Worm (Caenorhabditis elegans): ENCODE data around the gene srh-239.

Gene srh-239

ce11 chrV:15459088-15459487, 13.6 kb downstream of the srh-239 start, which contains the start of gene str-71:
Gene str-71, minus strand, starts transcription at chrV:15459188.
- TF ChIP-seq tlf-1 (GFP tag; optimal IDR thresholded peaks at IDR 0.05): no peak
- no peak for TF ChIP-seq F23B12.7 (tag; optimal IDR thresholded peaks at IDR 0.05; ENCODE audit: insufficient read depth)
- no peak for TF ChIP-seq lin-35 (GFP tag; optimal IDR thresholded peaks at IDR 0.05)
- TF ChIP-seq let-526 (GFP tag; IDR thresholded peaks at IDR 0.05): no peak
- TF ChIP-seq ama-1 (optimal IDR thresholded peaks at IDR 0.05): no peak
- no peak for TF ChIP-seq ama-1 (GFP tag; optimal IDR thresholded peaks at IDR 0.05)
- no peak for TF ChIP-seq F39B2.1 (GFP tag; IDR thresholded peaks at IDR 0.05)
- TF ChIP-seq ztf-18 (tag; optimal IDR thresholded peaks at IDR 0.05): no peak
- TF ChIP-seq tbx-9 (tag; optimal IDR thresholded peaks at IDR 0.05; ENCODE audit: borderline replicate concordance): no peak
- TF ChIP-seq F49E8.2 (tag; optimal IDR thresholded peaks at IDR 0.05; ENCODE audit: insufficient read depth): no peak
- no peak for TF ChIP-seq gei-17 (GFP tag; optimal IDR thresholded peaks at IDR 0.05)
- no peak for TF ChIP-seq madf-6 (GFP tag; IDR thresholded peaks at IDR 0.05)
- no peak for TF ChIP-seq F57C9.4 (tag; optimal IDR thresholded peaks at IDR 0.05)
- TF ChIP-seq lir-1 (GFP tag; conservative IDR thresholded peaks at IDR 0.05): no peak
- no peak for TF ChIP-seq ztf-25 (GFP tag; IDR thresholded peaks at IDR 0.05)
- TF ChIP-seq nfyb-1 (GFP tag; IDR thresholded peaks at IDR 0.05): no peak
- no peak for TF ChIP-seq egl-44 (GFP tag; IDR thresholded peaks at IDR 0.05)
- no peak for TF ChIP-seq F22D6.2 (tag; optimal IDR thresholded peaks at IDR 0.05)

- TF ChIP-seq snpc-1.1 (tag; optimal IDR thresholded peaks at IDR 0.05; ENCODE audit: insufficient read depth) (no peak), snpc-4 (GFP tag; optimal IDR thresholded peaks at IDR 0.05) (no peak), snpc-4 (tag; optimal IDR thresholded peaks at IDR 0.05) (no peak), efl-1 (GFP tag; optimal IDR thresholded peaks at IDR 0.05) (no peak), mes-4 (tag; optimal IDR thresholded peaks at IDR 0.05) (no peak), die-1 (tag; optimal IDR thresholded peaks at IDR 0.05) (no peak), rec-8 (tag; optimal IDR thresholded peaks at IDR 0.05) (no peak), Y79H2A.3 (GFP tag; conservative IDR thresholded peaks at IDR 0.05) (no peak), rcor-1 (GFP tag; IDR thresholded peaks at IDR 0.05) (no peak), C17E4.6 (GFP tag; IDR thresholded peaks at IDR 0.05) (no peak), chd-7 (tag; optimal IDR thresholded peaks at IDR 0.05) (no peak), ccch-3 (GFP tag; optimal IDR thresholded peaks at IDR 0.05) (no peak), F49E8.2 (tag; optimal IDR thresholded peaks at IDR 0.05; ENCODE audit: insufficient read depth) (no peak)
These were observed 18.9 kb downstream of the srh-239 start, which contains the start of gene rocf-1 for ce11 chrV:15464402-15464801. Gene rocf-1, minus strand, starts transcription at chrV:15464502.

ce11 chrV:15465032-15465727, 19.6 kb downstream of the srh-239 start, which contains the start of gene pqn-71:
Gene pqn-71, plus strand, starts transcription at chrV:15465677.
- no peak for TF ChIP-seq hlh-26 (GFP tag; conservative IDR thresholded peaks at IDR 0.05)
- TF ChIP-seq hrde-1 (tag; optimal IDR thresholded peaks at IDR 0.05; ENCODE audit: borderline replicate concordance): peak; percentile 93
- TF ChIP-seq hmg-1.2 (GFP tag; IDR thresholded peaks at IDR 0.05): peak; percentile 40
- peak; percentile 99 for TF ChIP-seq him-1 (tag; optimal IDR thresholded peaks at IDR 0.05)
- TF ChIP-seq let-607 (tag; optimal IDR thresholded peaks at IDR 0.05): peak; percentile 75 to 81
- peak; percentile 85 for TF ChIP-seq F22D6.2 (tag; optimal IDR thresholded peaks at IDR 0.05)
- peak; percentile 97 for TF ChIP-seq Y56A3A.18 (GFP tag; IDR thresholded peaks at IDR 0.05)
- peak; percentile 71 for TF ChIP-seq mes-4 (tag; optimal IDR thresholded peaks at IDR 0.05)
- peak; percentile 88 for TF ChIP-seq ztf-6 (GFP tag; IDR thresholded peaks at IDR 0.05)
- TF ChIP-seq attf-5 (GFP tag; optimal IDR thresholded peaks at IDR 0.05): peak; percentile 86
- 0 out of 2 replicates have a peak, but pooled peaks have one; percentile 22 for TF ChIP-seq lir-1 (GFP tag; conservative IDR thresholded peaks at IDR 0.05)
- peak; percentile 87 for TF ChIP-seq zim-3 (tag; optimal IDR thresholded peaks at IDR 0.05)
- peak; percentile 92 for TF ChIP-seq repo-1 (tag; optimal IDR thresholded peaks at IDR 0.05)
- peak; percentile 47 for TF ChIP-seq F10E7.11 (tag; optimal IDR thresholded peaks at IDR 0.05)
- TF ChIP-seq cebp-2 (GFP tag; IDR thresholded peaks at IDR 0.05): peak; percentile 92
- TF ChIP-seq bed-1 (GFP tag; IDR thresholded peaks at IDR 0.05): 0 out of 2 replicates have a peak, but pooled peaks have one; percentile 72
- peak; percentile 63; the same call in 1 of the 2 replicates for TF ChIP-seq ceh-91 (GFP tag; IDR thresholded peaks at IDR 0.05)
- TF ChIP-seq tlf-1 (GFP tag; optimal IDR thresholded peaks at IDR 0.05): peak; percentile 85
- TF ChIP-seq mxl-1 (tag; optimal IDR thresholded peaks at IDR 0.05): peak; percentile 93

Measured in whole organism, young adult.